Fruit fly (Drosophila melanogaster) whole organism, pupa: ENCODE results near the gene CG31515.

Experiments used
- CG10348 ChIP-seq: fragments of 200-800 bp; sonication (Bioruptor generic); IDR thresholded peaks from 2 replicates; pipeline ENCODE4 v1.3.6; 2022; ENCODE audit warnings: missing biosample characterization, missing genetic modification characterization
- CG12605 ChIP-seq: fragments of 200-800 bp; sonication (Bioruptor generic); IDR thresholded peaks from 2 replicates; pipeline ENCODE4 v1.3.6; 2022; ENCODE audit warnings: missing biosample characterization, missing genetic modification characterization
- CG13204 ChIP-seq: fragments of 200-800 bp; sonication (Bioruptor generic); optimal IDR thresholded peaks from 2 replicates; lab custom pipeline; 2018; ENCODE audit warnings: missing biosample characterization, mild to moderate bottlenecking, missing genetic modification characterization, moderate library complexity
- CG14655 ChIP-seq: fragments of 200-800 bp; sonication (Bioruptor generic); optimal IDR thresholded peaks from 3 replicates; lab custom pipeline; 2017; ENCODE audit warnings: mild to moderate bottlenecking, missing biosample characterization, missing genetic modification reagents, missing genetic modification characterization
- CG15710 ChIP-seq: fragments of 200-800 bp; sonication (Bioruptor generic); optimal IDR thresholded peaks from 2 replicates; lab custom pipeline; 2018; ENCODE audit warnings: missing biosample characterization, mild to moderate bottlenecking, missing genetic modification characterization, moderate library complexity
- CG17806 ChIP-seq: fragments of 200-800 bp; sonication (Bioruptor generic); optimal IDR thresholded peaks from 2 replicates; lab custom pipeline; 2018; ENCODE audit warnings: missing biosample characterization, mild to moderate bottlenecking, missing genetic modification characterization, moderate library complexity
- CG32121 ChIP-seq: fragments of 200-800 bp; sonication (Bioruptor generic); IDR thresholded peaks from 2 replicates; pipeline ENCODE4 v1.3.6; 2022; ENCODE audit warnings: missing biosample characterization, missing genetic modification characterization
- CG34367 ChIP-seq: fragments of 200-800 bp; sonication (Bioruptor generic); optimal IDR thresholded peaks from 2 replicates; lab custom pipeline; 2018; ENCODE audit warnings: missing biosample characterization, mild to moderate bottlenecking, missing genetic modification characterization
- CG4496 ChIP-seq: fragments of 200-800 bp; sonication (Bioruptor generic); IDR thresholded peaks from 3 replicates; pipeline ENCODE4 v1.3.6; 2022; ENCODE audit warnings: missing biosample characterization, missing genetic modification characterization
- CG8159 ChIP-seq: fragments of 200-800 bp; sonication (Bioruptor generic); optimal IDR thresholded peaks from 3 replicates; lab custom pipeline; 2018; ENCODE audit warnings: missing biosample characterization, mild to moderate bottlenecking, missing genetic modification characterization, moderate library complexity
- CG8301 ChIP-seq: fragments of 200-800 bp; sonication (Bioruptor generic); optimal IDR thresholded peaks from 2 replicates; lab custom pipeline; 2018; ENCODE audit warnings: missing biosample characterization, mild to moderate bottlenecking, missing genetic modification characterization
- CG9948 ChIP-seq: fragments of 200-800 bp; sonication (Bioruptor generic); optimal IDR thresholded peaks from 2 replicates; lab custom pipeline; 2018; ENCODE audit warnings: missing biosample characterization, mild to moderate bottlenecking, missing genetic modification characterization, moderate library complexity
- D1 ChIP-seq: fragments of 200-800 bp; sonication (Bioruptor generic); optimal IDR thresholded peaks from 2 replicates; lab custom pipeline; 2018; ENCODE audit warnings: missing biosample characterization, mild to moderate bottlenecking, missing genetic modification characterization, moderate library complexity
- EcR ChIP-seq: fragments of 200-800 bp; sonication (Bioruptor generic); optimal IDR thresholded peaks from 3 replicates; lab custom pipeline; 2019; ENCODE audit warnings: missing biosample characterization, missing genetic modification characterization, mild to moderate bottlenecking, moderate library complexity, missing genetic modification reagents
- Ets98B ChIP-seq: fragments of 200-800 bp; sonication (Bioruptor generic); IDR thresholded peaks from 2 replicates; pipeline ENCODE4 v1.3.6; 2022; ENCODE audit warnings: missing biosample characterization, missing genetic modification characterization
- Pif1A ChIP-seq: fragments of 200-800 bp; sonication (Bioruptor generic); optimal IDR thresholded peaks from 3 replicates; lab custom pipeline; 2016; ENCODE audit warnings: missing biosample characterization, missing genetic modification characterization
- Pif1B ChIP-seq: fragments of 200-800 bp; sonication (Bioruptor generic); optimal IDR thresholded peaks from 3 replicates; lab custom pipeline; 2016; ENCODE audit warnings: missing biosample characterization, missing genetic modification characterization
- Snoo ChIP-seq: fragments of 200-800 bp; sonication (Bioruptor generic); optimal IDR thresholded peaks from 3 replicates; lab custom pipeline; 2017; ENCODE audit warnings: missing biosample characterization, mild to moderate bottlenecking, missing genetic modification characterization, inconsistent platforms
- fd96Ca ChIP-seq: fragments of 200-800 bp; sonication (Bioruptor generic); IDR thresholded peaks from 3 replicates; pipeline ENCODE4 v1.3.6; 2022; ENCODE audit warnings: missing biosample characterization, missing genetic modification characterization
- gl ChIP-seq: fragments of 200-800 bp; sonication (Bioruptor generic); optimal IDR thresholded peaks from 2 replicates; lab custom pipeline; 2018; ENCODE audit warnings: missing biosample characterization, mild to moderate bottlenecking, missing genetic modification characterization
- rn ChIP-seq: fragments of 200-800 bp; sonication (Bioruptor generic); IDR thresholded peaks from 2 replicates; pipeline ENCODE4 v1.3.6; 2022; ENCODE audit warnings: missing biosample characterization, missing genetic modification characterization

The CG31515 gene

DNA sequence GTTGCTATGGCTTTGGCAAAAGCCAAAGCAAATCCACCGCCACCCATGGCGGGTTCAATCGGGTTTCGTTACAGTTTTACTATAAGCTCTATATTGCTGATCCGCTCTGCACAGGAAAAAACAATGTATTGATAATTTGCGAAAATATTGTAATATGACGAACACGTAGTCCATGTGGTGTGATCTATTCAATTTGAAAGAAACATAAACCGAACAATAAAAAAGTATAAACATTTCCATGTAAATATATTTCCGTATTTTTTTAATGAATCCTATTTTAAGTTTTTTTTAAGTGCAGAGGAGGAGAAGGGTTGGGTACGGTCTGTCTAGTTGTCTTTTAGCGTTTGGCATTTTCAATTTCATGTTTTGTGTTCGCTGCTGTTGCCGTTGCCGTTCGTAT, 4.8 kb upstream of the CG31515 start:
- TF ChIP-seq CG10348 (GFP tag; lab: Robert Waterston, UW) (no peak), CG8301 (tag; lab: Kevin White, UChicago) (peak; percentile 34), CG4496 (GFP tag; lab: Robert Waterston, UW) (no peak), gl (tag; lab: Kevin White, UChicago) (no peak), fd96Ca (GFP tag; lab: Robert Waterston, UW) (no peak), Pif1A (no peak), CG15710 (tag; lab: Kevin White, UChicago) (no peak), CG32121 (GFP tag; lab: Robert Waterston, UW) (peak; percentile 35; the same call in 1 of the 2 replicates), CG9948 (tag; lab: Kevin White, UChicago) (no peak), CG14655 (peak; percentile 33)

DNA sequence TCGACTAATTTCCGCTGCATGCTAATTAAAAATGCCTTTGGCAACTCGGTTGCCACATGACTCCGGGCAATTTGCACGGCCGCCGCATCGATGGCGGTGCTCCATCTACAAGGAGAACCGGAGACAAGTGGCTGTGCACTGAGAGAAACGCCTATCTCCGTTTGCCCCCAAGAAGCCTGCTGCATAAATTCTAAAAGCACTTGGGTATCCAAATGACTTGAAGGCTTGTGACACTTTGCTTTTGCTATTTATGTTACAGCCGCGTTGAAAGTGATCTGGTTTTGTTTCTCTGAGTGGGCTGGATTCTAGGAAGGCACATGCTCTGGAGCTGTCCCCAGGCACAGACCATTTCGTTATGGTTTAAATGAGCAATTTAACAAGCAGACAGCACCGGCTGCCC, 3.5 kb upstream of the CG31515 start:
- TF ChIP-seq CG8159 (tag; lab: Kevin White, UChicago) (peak; percentile 24), CG15710 (tag; lab: Kevin White, UChicago) (no peak), D1 (tag; lab: Kevin White, UChicago) (no peak), gl (tag; lab: Kevin White, UChicago) (no peak), fd96Ca (GFP tag; lab: Robert Waterston, UW) (peak; percentile 79), CG17806 (peak; percentile 53), CG34367 (no peak), CG14655 (peak; percentile 83), CG9948 (tag; lab: Kevin White, UChicago) (peak; percentile 52), CG10348 (GFP tag; lab: Robert Waterston, UW) (no peak), Pif1B (peak; percentile 22), CG4496 (GFP tag; lab: Robert Waterston, UW) (peak; percentile 72), Ets98B (GFP tag; lab: Robert Waterston, UW) (peak; percentile 56), CG8301 (tag; lab: Kevin White, UChicago) (peak; percentile 73), CG12605 (GFP tag; lab: Robert Waterston, UW) (peak; percentile 58; the same call in 1 of the 2 replicates), CG32121 (GFP tag; lab: Robert Waterston, UW) (peak; percentile 35; the same call in 1 of the 2 replicates), EcR (no peak), Pif1A (peak; percentile 58), CG13204 (GFP tag; lab: Kevin White, UChicago) (no peak), rn (GFP tag; lab: Robert Waterston, UW) (0 out of 2 replicates have a peak, but pooled peaks have one; percentile 20), Snoo (tag; lab: Kevin White, UChicago) (no peak)
- TF ChIP-seq, all 21 proteins: peak for 13

DNA sequence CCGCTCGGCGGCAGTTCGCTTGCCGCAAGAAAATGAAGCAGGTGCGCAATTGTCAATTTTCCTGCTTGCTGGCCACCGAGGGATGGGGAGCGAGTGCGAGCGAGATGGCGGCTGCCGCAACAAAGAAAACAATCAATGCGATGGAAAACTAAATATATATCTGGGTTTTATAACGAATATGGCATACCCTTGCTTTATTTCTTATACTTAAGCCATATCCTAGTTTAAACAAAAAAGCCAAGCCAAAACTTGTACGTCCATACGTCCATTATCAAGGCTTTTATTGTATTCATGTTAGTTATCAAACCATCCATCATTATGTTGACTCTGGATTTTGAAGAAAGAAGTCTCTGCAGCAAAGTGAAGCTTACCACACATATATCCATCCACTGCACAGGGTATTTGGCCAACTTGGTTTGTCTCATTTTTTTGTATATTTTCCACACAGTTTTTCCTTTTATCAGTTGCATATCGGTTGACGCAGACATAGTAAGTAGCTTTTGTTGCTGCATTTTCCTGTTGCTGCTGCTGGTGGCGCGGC, 2.1 kb upstream of the CG31515 start:
- TF ChIP-seq Ets98B (GFP tag; lab: Robert Waterston, UW) (peak; percentile 46; the same call in 1 of the 2 replicates), CG14655 (peak; percentile 38), Pif1A (no peak), CG8301 (tag; lab: Kevin White, UChicago) (peak; percentile 39), Snoo (tag; lab: Kevin White, UChicago) (no peak)

DNA sequence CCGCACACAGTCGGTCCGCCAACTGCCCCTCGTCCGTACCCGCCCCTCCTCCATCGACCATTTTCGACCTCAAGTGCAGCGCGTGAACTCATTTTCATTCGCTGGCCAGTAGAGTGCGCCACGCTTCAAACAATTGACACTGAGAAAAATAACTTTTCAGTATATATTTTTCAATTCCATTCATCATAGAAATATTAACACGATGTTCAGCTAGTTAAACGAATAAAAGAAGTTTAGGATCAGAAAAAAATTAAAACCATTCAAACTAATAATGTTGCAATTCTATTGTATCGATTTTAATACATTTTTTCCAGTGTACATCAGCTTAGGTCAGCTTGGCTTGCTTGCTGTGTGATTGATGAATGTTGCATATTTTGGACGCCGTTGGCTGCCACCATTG, 1.8 kb downstream of the CG31515 start:
- TF ChIP-seq Ets98B (GFP tag; lab: Robert Waterston, UW) = peak; percentile 46; the same call in 1 of the 2 replicates
- no peak for TF ChIP-seq EcR
- TF ChIP-seq CG12605 (GFP tag; lab: Robert Waterston, UW) = peak; percentile 51; the same call in 1 of the 2 replicates
- TF ChIP-seq CG32121 (GFP tag; lab: Robert Waterston, UW) = peak; percentile 58
- TF ChIP-seq CG34367 = no peak
- TF ChIP-seq CG4496 (GFP tag; lab: Robert Waterston, UW) = peak; percentile 70
- no peak for TF ChIP-seq Pif1B
- TF ChIP-seq CG13204 (GFP tag; lab: Kevin White, UChicago) = no peak
- no peak for TF ChIP-seq Pif1A
- no peak for TF ChIP-seq D1 (tag; lab: Kevin White, UChicago)
- TF ChIP-seq gl (tag; lab: Kevin White, UChicago) = no peak
- no peak for TF ChIP-seq Snoo (tag; lab: Kevin White, UChicago)
- peak; percentile 31 for TF ChIP-seq CG17806
- TF ChIP-seq CG9948 (tag; lab: Kevin White, UChicago) = peak; percentile 18
- TF ChIP-seq CG8301 (tag; lab: Kevin White, UChicago) = peak; percentile 38
- peak; percentile 32 for TF ChIP-seq CG14655
- peak; percentile 41; the same call in 1 of the 2 replicates for TF ChIP-seq CG10348 (GFP tag; lab: Robert Waterston, UW)
- peak; percentile 31; the same call in 1 of the 3 replicates for TF ChIP-seq fd96Ca (GFP tag; lab: Robert Waterston, UW)
- TF ChIP-seq rn (GFP tag; lab: Robert Waterston, UW) = 0 out of 2 replicates have a peak, but pooled peaks have one; percentile 27
- no peak for TF ChIP-seq CG15710 (tag; lab: Kevin White, UChicago)
- peak; percentile 22 for TF ChIP-seq CG8159 (tag; lab: Kevin White, UChicago)

DNA sequence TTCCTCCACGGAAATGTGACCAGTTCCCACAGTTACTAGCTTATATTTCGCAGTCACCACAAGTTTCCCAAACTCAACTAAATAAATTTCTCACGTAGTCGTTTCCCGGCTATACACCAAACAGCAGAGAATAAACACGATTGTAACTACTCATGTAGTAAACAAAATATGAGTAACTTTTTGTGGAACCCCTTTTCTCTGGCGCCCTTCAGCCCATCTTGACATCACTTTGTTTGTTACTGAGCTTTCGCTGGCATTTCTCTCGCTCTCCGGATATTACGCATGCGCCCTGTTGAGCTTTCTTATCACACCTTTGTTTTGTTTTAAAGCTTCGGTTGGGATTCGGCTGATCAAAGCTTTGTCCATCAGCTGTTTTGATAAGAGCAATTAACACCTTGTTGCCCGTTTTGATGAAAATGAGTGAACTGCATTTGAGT, 2.7 kb downstream of the CG31515 start:
- TF ChIP-seq CG8301 (tag; lab: Kevin White, UChicago) = no peak
- TF ChIP-seq Pif1A = peak; percentile 13
- TF ChIP-seq, all 21 proteins: peak for 1

DNA sequence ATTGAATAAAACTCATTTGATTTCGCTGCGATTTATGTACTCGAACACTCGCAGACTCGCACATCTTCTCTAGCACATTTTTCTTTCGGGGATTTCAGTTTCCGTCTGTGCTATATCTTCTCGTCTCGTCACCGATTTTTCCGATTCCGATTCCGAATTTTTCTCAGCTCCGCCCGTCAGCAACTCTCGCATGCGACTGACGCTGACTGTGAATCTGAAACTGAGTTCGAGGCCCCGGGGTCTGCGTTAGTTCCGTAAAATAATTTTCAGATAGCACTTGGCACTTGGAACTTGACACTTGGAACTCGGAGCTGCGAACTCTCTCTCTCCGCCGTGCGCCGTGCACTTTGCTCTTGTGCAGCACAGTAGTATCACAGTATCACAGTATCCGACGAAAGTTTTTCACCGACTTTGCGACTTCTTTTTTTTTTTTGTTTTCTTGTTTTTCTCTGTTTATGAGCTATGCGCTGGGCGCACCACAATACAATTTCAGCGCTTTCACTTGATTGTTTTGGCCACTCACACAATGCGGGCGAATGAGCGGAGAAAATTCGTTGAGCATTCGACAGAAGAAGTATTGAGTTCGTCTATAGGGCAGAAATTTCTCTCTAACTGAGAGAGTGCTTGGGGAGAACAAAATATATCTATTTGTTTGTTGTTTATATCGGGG, 4.0 kb downstream of the CG31515 start, which contains the start of gene CG4393:
Gene CG4393 (minus strand): TSS at position 187 of the 670 bp plus-strand sequence.
- TF ChIP-seq CG9948 (tag; lab: Kevin White, UChicago) (no peak), Snoo (tag; lab: Kevin White, UChicago) (no peak), Pif1A (peak; percentile 52), CG15710 (tag; lab: Kevin White, UChicago) (peak; percentile 16), EcR (no peak), CG10348 (GFP tag; lab: Robert Waterston, UW) (no peak), CG8159 (tag; lab: Kevin White, UChicago) (peak; percentile 0), D1 (tag; lab: Kevin White, UChicago) (no peak), CG32121 (GFP tag; lab: Robert Waterston, UW) (peak; percentile 39; the same call in 1 of the 2 replicates), CG14655 (peak; percentile 60), fd96Ca (GFP tag; lab: Robert Waterston, UW) (peak; percentile 53; the same call in 2 of the 3 replicates), rn (GFP tag; lab: Robert Waterston, UW) (no peak), CG17806 (no peak), Ets98B (GFP tag; lab: Robert Waterston, UW) (peak; percentile 55), CG12605 (GFP tag; lab: Robert Waterston, UW) (peak; percentile 57; the same call in 1 of the 2 replicates), CG4496 (GFP tag; lab: Robert Waterston, UW) (peak; percentile 45; the same call in 1 of the 3 replicates), CG13204 (GFP tag; lab: Kevin White, UChicago) (peak; percentile 12), CG34367 (peak; percentile 13), gl (tag; lab: Kevin White, UChicago) (peak; percentile 31), Pif1B (peak; percentile 38), CG8301 (tag; lab: Kevin White, UChicago) (peak; percentile 41)
